Fruit fly (Drosophila melanogaster) whole organism, embryonic: ENCODE data around the gene Hr4.
A peak's percentile ranks its signal among the peaks of the same experiment; 100 is the strongest.

Experiments used
- ATbp ChIP-seq: fragments of 200-800 bp; sonication (Bioruptor generic); optimal IDR thresholded peaks from 2 replicates; lab custom pipeline; 2017; ENCODE audit warnings: missing biosample characterization, mild to moderate bottlenecking, missing genetic modification characterization, missing genetic modification reagents
- Adf1 ChIP-seq: fragments of 200-800 bp; sonication (Bioruptor generic); IDR thresholded peaks from 2 replicates; pipeline ENCODE4 v1.3.6; 2022; ENCODE audit warnings: missing biosample characterization, missing genetic modification characterization
- Aef1 ChIP-seq: fragments of 200-800 bp; sonication (Bioruptor generic); IDR thresholded peaks from 3 replicates; pipeline ENCODE4 v1.3.6; 2022; ENCODE audit warnings: missing biosample characterization, missing genetic modification characterization
- Antp ChIP-seq: fragments of 200-800 bp; sonication (Bioruptor generic); optimal IDR thresholded peaks from 3 replicates; lab custom pipeline; 2016; ENCODE audit warnings: missing biosample characterization, missing genetic modification characterization
- Atf-2 ChIP-seq: fragments of 200-800 bp; sonication (Bioruptor generic); optimal IDR thresholded peaks from 2 replicates; lab custom pipeline; 2016; ENCODE audit warnings: missing biosample characterization, missing genetic modification characterization
- Atf3 ChIP-seq: fragments of 200-800 bp; sonication (Bioruptor generic); optimal IDR thresholded peaks from 3 replicates; lab custom pipeline; 2016; ENCODE audit warnings: missing biosample characterization, missing genetic modification characterization
- B-H2 ChIP-seq: fragments of 200-800 bp; sonication (Bioruptor generic); optimal IDR thresholded peaks from 2 replicates; lab custom pipeline; 2018; ENCODE audit warnings: missing biosample characterization, mild to moderate bottlenecking, missing genetic modification characterization
- Blimp-1 ChIP-seq: fragments of 200-800 bp; sonication (Bioruptor generic); optimal IDR thresholded peaks from 3 replicates; lab custom pipeline; 2018; ENCODE audit warnings: missing biosample characterization, missing genetic modification characterization, mild to moderate bottlenecking, moderate library complexity, missing genetic modification reagents
- CG10267 ChIP-seq: fragments of 200-800 bp; sonication (Bioruptor generic); optimal IDR thresholded peaks from 2 replicates; lab custom pipeline; 2018; ENCODE audit warnings: missing biosample characterization, mild to moderate bottlenecking, missing genetic modification characterization, moderate library complexity
- CG13296 ChIP-seq: fragments of 200-800 bp; sonication (Bioruptor generic); optimal IDR thresholded peaks from 3 replicates; lab custom pipeline; 2018; ENCODE audit warnings: missing biosample characterization, mild to moderate bottlenecking, missing genetic modification characterization
- CG14667 ChIP-seq: fragments of 200-800 bp; sonication (Bioruptor generic); IDR thresholded peaks from 2 replicates; pipeline ENCODE4 v1.3.6; 2022; ENCODE audit warnings: missing biosample characterization, missing genetic modification characterization
- CG17328 ChIP-seq: fragments of 200-800 bp; sonication (Bioruptor generic); IDR thresholded peaks from 2 replicates; pipeline ENCODE4 v1.3.6; 2022; ENCODE audit warnings: missing biosample characterization, missing genetic modification characterization
- CG1832 ChIP-seq: fragments of 200-800 bp; sonication (Bioruptor generic); optimal IDR thresholded peaks from 2 replicates; lab custom pipeline; 2017; ENCODE audit warnings: missing biosample characterization, mild to moderate bottlenecking, missing genetic modification characterization, inconsistent platforms
- CG42726 ChIP-seq: fragments of 200-800 bp; sonication (Bioruptor generic); IDR thresholded peaks from 2 replicates; pipeline ENCODE4 v1.3.6; 2022; ENCODE audit warnings: missing biosample characterization, missing genetic modification characterization; ENCODE audit not compliant: partially characterized antibody
- CG6272 ChIP-seq: fragments of 200-800 bp; sonication (Bioruptor generic); IDR thresholded peaks from 2 replicates; pipeline ENCODE4 v1.3.6; 2022; ENCODE audit warnings: missing biosample characterization, missing genetic modification characterization
- CG8359 ChIP-seq: fragments of 200-800 bp; sonication (Bioruptor generic); optimal IDR thresholded peaks from 2 replicates; lab custom pipeline; 2017; ENCODE audit warnings: missing biosample characterization, mild to moderate bottlenecking, missing genetic modification characterization, borderline replicate concordance
- CG8388 ChIP-seq: fragments of 200-800 bp; sonication (Bioruptor generic); optimal IDR thresholded peaks from 2 replicates; lab custom pipeline; 2019; ENCODE audit warnings: missing biosample characterization, mild to moderate bottlenecking, missing genetic modification characterization, moderate library complexity
- CG9437 ChIP-seq: fragments of 200-800 bp; sonication (Bioruptor generic); optimal IDR thresholded peaks from 2 replicates; lab custom pipeline; 2018; ENCODE audit warnings: missing biosample characterization, mild to moderate bottlenecking, missing genetic modification characterization
- CkIIα-i1 ChIP-seq: fragments of 200-800 bp; sonication (Bioruptor generic); IDR thresholded peaks from 2 replicates; pipeline ENCODE4 v1.3.6; 2022; ENCODE audit warnings: missing biosample characterization, missing genetic modification characterization
- Doc2 ChIP-seq: fragments of 200-800 bp; sonication (Bioruptor generic); IDR thresholded peaks from 2 replicates; pipeline ENCODE4 v1.3.6; 2022; ENCODE audit warnings: missing biosample characterization, missing genetic modification characterization
- Drgx ChIP-seq: fragments of 200-800 bp; sonication (Bioruptor generic); IDR thresholded peaks from 2 replicates; pipeline ENCODE4 v1.3.6; 2022; ENCODE audit warnings: missing biosample characterization, missing genetic modification characterization
- E2f1 ChIP-seq: fragments of 200-800 bp; sonication (Bioruptor generic); IDR thresholded peaks from 2 replicates; pipeline ENCODE4 v1.3.6; 2022; ENCODE audit warnings: missing biosample characterization, missing genetic modification characterization
- E2f2 ChIP-seq: fragments of 200-800 bp; sonication (Bioruptor generic); IDR thresholded peaks from 2 replicates; pipeline ENCODE4 v1.3.6; 2022; ENCODE audit warnings: missing biosample characterization, missing genetic modification characterization
- Fer2 ChIP-seq: fragments of 200-800 bp; sonication (Bioruptor generic); optimal IDR thresholded peaks from 2 replicates; lab custom pipeline; 2018; ENCODE audit warnings: missing biosample characterization, mild to moderate bottlenecking, missing genetic modification characterization, moderate library complexity
- Hr3 ChIP-seq: fragments of 200-800 bp; sonication (Bioruptor generic); optimal IDR thresholded peaks from 3 replicates; lab custom pipeline; 2016; ENCODE audit warnings: missing biosample characterization, missing genetic modification characterization
- Max ChIP-seq: fragments of 200-800 bp; sonication (Bioruptor generic); optimal IDR thresholded peaks from 2 replicates; lab custom pipeline; 2016; ENCODE audit warnings: missing biosample characterization, mild to moderate bottlenecking, missing genetic modification characterization
- NC2β ChIP-seq: fragments of 200-800 bp; sonication (Bioruptor generic); optimal IDR thresholded peaks from 2 replicates; lab custom pipeline; 2016; ENCODE audit warnings: missing biosample characterization, missing genetic modification characterization
- NfI ChIP-seq: fragments of 200-800 bp; sonication (Bioruptor generic); optimal IDR thresholded peaks from 3 replicates; lab custom pipeline; 2018; ENCODE audit warnings: missing biosample characterization, mild to moderate bottlenecking, missing genetic modification characterization, moderate library complexity
- Pdp1 ChIP-seq, 2 experiments: fragments of 200-800 bp; sonication (Bioruptor generic); optimal IDR thresholded peaks; 3 replicates each; lab custom pipeline; 2016; ENCODE audit warnings: missing biosample characterization in 2 of 2, missing genetic modification characterization in 2 of 2, mild to moderate bottlenecking in 1 of 2, moderate library complexity in 1 of 2
- Tbp ChIP-seq: fragments of >200 bp; optimal IDR thresholded peaks from 2 replicates; lab custom pipeline; 2018; ENCODE audit warnings: missing biosample characterization, missing genetic modification characterization
- Trl ChIP-seq, 3 experiments: fragments of >200 bp in 2 of 3; fragments of 200-800 bp in 1 of 3; sonication (Bioruptor generic) in 1 of 3; optimal IDR thresholded peaks; 2 replicates in 1 of 3; 3 replicates in 2 of 3; lab custom pipeline; 2016 to 2017; ENCODE audit warnings: missing biosample characterization in 1 of 3, missing genetic modification characterization in 1 of 3
- Usf ChIP-seq: fragments of 200-800 bp; sonication (Bioruptor generic); optimal IDR thresholded peaks from 2 replicates; lab custom pipeline; 2017; ENCODE audit warnings: missing genotype, missing biosample characterization, missing genetic modification characterization
- chinmo ChIP-seq: fragments of 200-800 bp; sonication (Bioruptor generic); IDR thresholded peaks from 4 replicates; pipeline ENCODE4 v1.3.6; 2022; ENCODE audit warnings: missing biosample characterization, missing genetic modification characterization; ENCODE audit not compliant: partially characterized antibody
- crol ChIP-seq: fragments of 200-800 bp; sonication (Bioruptor generic); IDR thresholded peaks from 2 replicates; pipeline ENCODE4 v1.3.6; 2022; ENCODE audit warnings: missing biosample characterization, missing genetic modification characterization
- da ChIP-seq: fragments of 200-800 bp; sonication (Bioruptor generic); optimal IDR thresholded peaks from 2 replicates; lab custom pipeline; 2016; ENCODE audit warnings: missing biosample characterization, missing genetic modification characterization
- danr ChIP-seq: fragments of 200-800 bp; sonication (Bioruptor generic); IDR thresholded peaks from 2 replicates; pipeline ENCODE4 v1.3.6; 2022; ENCODE audit warnings: missing biosample characterization, missing genetic modification characterization
- dmrt99B ChIP-seq: fragments of 200-800 bp; sonication (Bioruptor generic); optimal IDR thresholded peaks from 2 replicates; lab custom pipeline; 2018; ENCODE audit warnings: missing biosample characterization, mild to moderate bottlenecking, missing genetic modification characterization, moderate library complexity
- ewg ChIP-seq: fragments of 200-800 bp; sonication (Bioruptor generic); optimal IDR thresholded peaks from 3 replicates; lab custom pipeline; 2017; ENCODE audit warnings: mild to moderate bottlenecking, missing biosample characterization, missing genetic modification reagents, missing genetic modification characterization
- knrl ChIP-seq: fragments of 200-800 bp; sonication (Bioruptor generic); IDR thresholded peaks from 3 replicates; pipeline ENCODE4 v1.3.6; 2022; ENCODE audit warnings: missing biosample characterization, missing genetic modification characterization; ENCODE audit not compliant: partially characterized antibody
- onecut ChIP-seq: fragments of 200-800 bp; sonication (Bioruptor generic); IDR thresholded peaks from 2 replicates; pipeline ENCODE4 v1.3.6; 2022; ENCODE audit warnings: missing biosample characterization, missing genetic modification characterization
- slou ChIP-seq: fragments of 200-800 bp; sonication (Bioruptor generic); optimal IDR thresholded peaks from 3 replicates; lab custom pipeline; 2016; ENCODE audit warnings: missing biosample characterization, missing genetic modification characterization
- sr ChIP-seq: fragments of 200-800 bp; sonication (Bioruptor generic); IDR thresholded peaks from 3 replicates; pipeline ENCODE4 v1.3.6; 2022; ENCODE audit warnings: missing biosample characterization, missing genetic modification characterization
- tin ChIP-seq: fragments of 200-800 bp; sonication (Bioruptor generic); optimal IDR thresholded peaks from 3 replicates; lab custom pipeline; 2016; ENCODE audit warnings: missing biosample characterization, missing genetic modification characterization
- tup ChIP-seq: fragments of 200-800 bp; sonication (Bioruptor generic); optimal IDR thresholded peaks from 2 replicates; lab custom pipeline; 2016; ENCODE audit warnings: missing biosample characterization, mild to moderate bottlenecking, missing genetic modification characterization, moderate library complexity
- zen2 ChIP-seq: fragments of 200-800 bp; sonication (Bioruptor generic); IDR thresholded peaks from 3 replicates; pipeline ENCODE4 v1.3.6; 2022; ENCODE audit warnings: missing biosample characterization, missing genetic modification characterization; ENCODE audit not compliant: partially characterized antibody

The Hr4 gene

dm6 chrX:1979673-1980072, 37.9 kb downstream of the Hr4 start:
- TF ChIP-seq Blimp-1 (GFP tag; lab: Kevin White, UChicago): peak; percentile 46
- peak in 1 of 2 experiments; percentile 73 for TF ChIP-seq Pdp1 (GFP tag; optimal IDR thresholded peaks at IDR 0.05; lab: Kevin White, UChicago)
- peak; percentile 89 for TF ChIP-seq Drgx (GFP tag; lab: Robert Waterston, UW)
- TF ChIP-seq Atf-2 (GFP tag; lab: Kevin White, UChicago): no peak
- TF ChIP-seq, all 482 proteins: peak for 3

- TF ChIP-seq crol (GFP tag; lab: Robert Waterston, UW) (0 out of 2 replicates have a peak, but pooled peaks have one; percentile 13), E2f2 (GFP tag; lab: Robert Waterston, UW) (no peak), CG6272 (GFP tag; lab: Robert Waterston, UW) (no peak), Tbp (GFP tag; lab: Kevin White, UChicago) (no peak), chinmo (GFP tag; lab: Robert Waterston, UW) (0 out of 4 replicates have a peak, but pooled peaks have one; percentile 18), NfI (GFP tag; lab: Kevin White, UChicago) (no peak), ewg (peak; percentile 92)
Observed at dm6 chrX:1981723-1982122, 40.0 kb downstream of the Hr4 start.

- TF ChIP-seq tup (GFP tag; lab: Kevin White, UChicago): no peak
- TF ChIP-seq Hr3: peak; percentile 67
- TF ChIP-seq CG10267: peak; percentile 50
- TF ChIP-seq Antp (GFP tag; lab: Kevin White, UChicago): peak; percentile 64
- TF ChIP-seq slou (GFP tag; lab: Kevin White, UChicago): peak; percentile 7
- peak; percentile 59 for TF ChIP-seq CG9437 (GFP tag; lab: Kevin White, UChicago)
- TF ChIP-seq Max: no peak
- peak; percentile 79 for TF ChIP-seq da (GFP tag; lab: Kevin White, UChicago)
- peak; percentile 70 for TF ChIP-seq CG17328 (GFP tag; lab: Robert Waterston, UW)
- TF ChIP-seq Adf1 (GFP tag; lab: Robert Waterston, UW): peak; percentile 14
- peak; percentile 48; the same call in 1 of the 2 replicates for TF ChIP-seq onecut (GFP tag; lab: Robert Waterston, UW)
- peak; percentile 80 for TF ChIP-seq CG8388 (GFP tag; lab: Kevin White, UChicago)
- TF ChIP-seq CG14667: peak; percentile 73
- TF ChIP-seq CG42726 (GFP tag; lab: Robert Waterston, UW): no peak
- no peak for TF ChIP-seq zen2 (GFP tag; lab: Robert Waterston, UW)
- TF ChIP-seq Usf (GFP tag; lab: Kevin White, UChicago): peak; percentile 76
- TF ChIP-seq Doc2: no peak
- TF ChIP-seq CG1832 (GFP tag; lab: Kevin White, UChicago): no peak
- TF ChIP-seq ATbp: peak; percentile 81
- TF ChIP-seq Atf3 (GFP tag; lab: Kevin White, UChicago): peak; percentile 80
- TF ChIP-seq E2f1: peak; percentile 69
- peak; percentile 90 for TF ChIP-seq dmrt99B (tag; lab: Kevin White, UChicago)
- no peak for TF ChIP-seq B-H2
- peak; percentile 35 for TF ChIP-seq CG13296 (GFP tag; lab: Kevin White, UChicago)
- peak; percentile 16 for TF ChIP-seq Fer2 (tag; lab: Kevin White, UChicago)
- TF ChIP-seq CkIIα-i1 (GFP tag; lab: Robert Waterston, UW): 0 out of 2 replicates have a peak, but pooled peaks have one; percentile 4
- TF ChIP-seq Trl (optimal IDR thresholded peaks at IDR 0.05; lab: Kevin White, UChicago): no peak
- peak; percentile 25 for TF ChIP-seq Trl (GFP tag; optimal IDR thresholded peaks at IDR 0.05; lab: Kevin White, UChicago)
- peak; percentile 23 for TF ChIP-seq NC2β (GFP tag; lab: Kevin White, UChicago)
- peak; percentile 80 for TF ChIP-seq sr
- peak; percentile 77 for TF ChIP-seq danr
- peak; percentile 71 for TF ChIP-seq Aef1 (GFP tag; lab: Robert Waterston, UW)
- TF ChIP-seq CG8359 (GFP tag; lab: Kevin White, UChicago): peak; percentile 57
- TF ChIP-seq knrl (GFP tag; lab: Robert Waterston, UW): no peak
- peak; percentile 30 for TF ChIP-seq tin (GFP tag; lab: Kevin White, UChicago)
Observed at dm6 chrX:1984175-1984973, 42.6 kb downstream of the Hr4 start.
